Fruit fly (Drosophila melanogaster) S2 (cell line): ENCODE results near the gene CG31036.
"Not testable (repeated sequence)": the region's sequence is repeated elsewhere in the genome, so short reads cannot be mapped to it uniquely, and the experiment has no call there.

Experiments used
- CG8478 ChIP-seq: fragments of >200 bp; optimal IDR thresholded peaks from 2 replicates; lab custom pipeline; 2018
- CTCF ChIP-seq, 2 experiments: fragments of >200 bp; optimal IDR thresholded peaks; 2 replicates each; lab custom pipeline; 2018

- TF ChIP-seq CG8478 (lab: Kevin White, UChicago); CTCF (optimal IDR thresholded peaks at IDR 0.05; lab: Kevin White, UChicago): not testable (repeated sequence)
Measured at dm6 chr3R:29921916-29922315, 14.0 kb downstream of the CG31036 start, which contains the start of gene Jon99Ciii.
